Worm (Caenorhabditis elegans) whole organism, midembryonic: Measurements from ENCODE around the gene Y57G11C.52.

Experiments used
- T22C8.4 ChIP-seq: fragments of 200-800 bp; sonication (Bioruptor generic); IDR thresholded peaks from 2 replicates; pipeline ENCODE4 v1.3.6; 2022; ENCODE audit warnings: missing genetic modification characterization, missing compliant biosample characterization
- cog-1 ChIP-seq: sonication (generic microtip); optimal IDR thresholded peaks from 2 replicates; lab custom pipeline; 2016; ENCODE audit warnings: missing genetic modification characterization, missing compliant biosample characterization
- flt-1 ChIP-seq: fragments of 200-800 bp; sonication (Bioruptor generic); IDR thresholded peaks from 2 replicates; pipeline ENCODE4 v1.3.6; 2022; ENCODE audit warnings: missing genetic modification characterization, missing compliant biosample characterization
- klf-2 ChIP-seq: fragments of 200-800 bp; sonication (Bioruptor generic); conservative IDR thresholded peaks from 2 replicates; pipeline ENCODE4 v1.3.6; 2022; ENCODE audit warnings: missing genetic modification reagents, missing genetic modification characterization, missing compliant biosample characterization
- ref-1 ChIP-seq: fragments of 200-800 bp; sonication (Bioruptor generic); conservative IDR thresholded peaks from 2 replicates; pipeline ENCODE4 v1.3.6; 2022; ENCODE audit warnings: missing genetic modification reagents, missing genetic modification characterization, missing compliant biosample characterization
- tab-1 ChIP-seq: fragments of 200-800 bp; sonication (Bioruptor generic); IDR thresholded peaks from 2 replicates; pipeline ENCODE4 v1.3.6; 2022; ENCODE audit warnings: missing genetic modification characterization, missing compliant biosample characterization
- ztf-23 ChIP-seq: fragments of 200-800 bp; sonication (Bioruptor generic); IDR thresholded peaks from 2 replicates; pipeline ENCODE4 v1.3.6; 2022; ENCODE audit warnings: missing genetic modification reagents, missing genetic modification characterization, missing compliant biosample characterization
- ztf-29 ChIP-seq: fragments of 200-800 bp; sonication (Bioruptor generic); IDR thresholded peaks from 2 replicates; pipeline ENCODE4 v1.3.6; 2022; ENCODE audit warnings: missing genetic modification reagents, missing genetic modification characterization, missing compliant biosample characterization

ce11 chrIV:14825379-14825778 lies 28.4 kb upstream of the Y57G11C.52 start, which contains the start of gene rps-18:
- TF ChIP-seq ztf-23 (GFP tag; lab: Robert Waterston, UW) (no peak), ztf-29 (GFP tag; lab: Robert Waterston, UW) (no peak), cog-1 (tag; lab: Kevin White, UChicago) (no peak), klf-2 (no peak), tab-1 (GFP tag; lab: Robert Waterston, UW) (no peak), ref-1 (no peak), flt-1 (GFP tag; lab: Robert Waterston, UW) (no peak), T22C8.4 (no peak)
